Fruit fly (Drosophila melanogaster): Measurements from ENCODE around the gene CG34434.
A peak's percentile ranks its signal among the peaks of the same experiment; 100 is the strongest.

Gene CG34434

dm6 chrX:5606324-5606723, 9.8 kb downstream of the CG34434 start:
- no peak for TF ChIP-seq Mnt (GFP tag; optimal IDR thresholded peaks at IDR 0.05)
- no peak for TF ChIP-seq CG1620 (GFP tag; optimal IDR thresholded peaks at IDR 0.05)
- no peak for TF ChIP-seq ovo (GFP tag; optimal IDR thresholded peaks at IDR 0.05)
- TF ChIP-seq CG7045 (GFP tag; optimal IDR thresholded peaks at IDR 0.05) = no peak
- TF ChIP-seq CG5204 (GFP tag; optimal IDR thresholded peaks at IDR 0.05) = no peak
- TF ChIP-seq CG12768 (GFP tag; optimal IDR thresholded peaks at IDR 0.05) = no peak
- no peak for TF ChIP-seq CG14711 (tag; optimal IDR thresholded peaks at IDR 0.05)
- no peak for TF ChIP-seq Crg-1 (GFP tag; optimal IDR thresholded peaks at IDR 0.05)
- TF ChIP-seq kay (GFP tag; ENCODE audit: borderline replicate concordance) = no peak
- no peak for TF ChIP-seq Clk (GFP tag; optimal IDR thresholded peaks at IDR 0.05)
- no peak for TF ChIP-seq pad (GFP tag; optimal IDR thresholded peaks at IDR 0.05)
- no peak for TF ChIP-seq Hr96 (GFP tag; optimal IDR thresholded peaks at IDR 0.05)
- TF ChIP-seq CG11617 (GFP tag; optimal IDR thresholded peaks at IDR 0.05) = no peak
- TF ChIP-seq CG7101 (tag; optimal IDR thresholded peaks at IDR 0.05) = no peak
- TF ChIP-seq tj (GFP tag; optimal IDR thresholded peaks at IDR 0.05) = no peak
- TF ChIP-seq cnc (optimal IDR thresholded peaks at IDR 0.05) = no peak
- TF ChIP-seq CG33017 (tag; optimal IDR thresholded peaks at IDR 0.05) = no peak

dm6 chrX:5604181-5604580, 12.0 kb downstream of the CG34434 start:
- TF ChIP-seq bab1 (GFP tag; optimal IDR thresholded peaks at IDR 0.05) (no peak), CG5204 (GFP tag; optimal IDR thresholded peaks at IDR 0.05) (no peak), tj (GFP tag; optimal IDR thresholded peaks at IDR 0.05) (no peak), CG12768 (GFP tag; optimal IDR thresholded peaks at IDR 0.05) (no peak), kay (GFP tag; ENCODE audit: borderline replicate concordance) (no peak)

dm6 chrX:5603009-5603408, 13.2 kb downstream of the CG34434 start:
- TF ChIP-seq Crg-1 (GFP tag; optimal IDR thresholded peaks at IDR 0.05) (no peak), CG5204 (GFP tag; optimal IDR thresholded peaks at IDR 0.05) (no peak), ovo (GFP tag; optimal IDR thresholded peaks at IDR 0.05) (no peak), Hr96 (GFP tag; optimal IDR thresholded peaks at IDR 0.05) (no peak), cic (GFP tag; optimal IDR thresholded peaks at IDR 0.05) (no peak), CG12768 (GFP tag; optimal IDR thresholded peaks at IDR 0.05) (no peak), CG11617 (GFP tag; optimal IDR thresholded peaks at IDR 0.05) (no peak), CG1620 (GFP tag; optimal IDR thresholded peaks at IDR 0.05) (no peak), cnc (optimal IDR thresholded peaks at IDR 0.05) (no peak), tj (GFP tag; optimal IDR thresholded peaks at IDR 0.05) (no peak), bab1 (GFP tag; optimal IDR thresholded peaks at IDR 0.05) (no peak), CG7101 (tag; optimal IDR thresholded peaks at IDR 0.05) (no peak), pad (GFP tag; optimal IDR thresholded peaks at IDR 0.05) (no peak), Mnt (GFP tag; optimal IDR thresholded peaks at IDR 0.05) (no peak), CG14711 (tag; optimal IDR thresholded peaks at IDR 0.05) (no peak), CG7045 (GFP tag; optimal IDR thresholded peaks at IDR 0.05) (no peak), toe (GFP tag; optimal IDR thresholded peaks at IDR 0.05) (no peak)

dm6 chrX:5602308-5602707, 13.9 kb downstream of the CG34434 start:
- TF ChIP-seq ovo (GFP tag; optimal IDR thresholded peaks at IDR 0.05) (no peak), CG14711 (tag; optimal IDR thresholded peaks at IDR 0.05) (no peak), kay (GFP tag; ENCODE audit: borderline replicate concordance) (no peak), CG1620 (GFP tag; optimal IDR thresholded peaks at IDR 0.05) (no peak), cnc (optimal IDR thresholded peaks at IDR 0.05) (no peak), CG7101 (tag; optimal IDR thresholded peaks at IDR 0.05) (no peak), tj (GFP tag; optimal IDR thresholded peaks at IDR 0.05) (no peak), CG12768 (GFP tag; optimal IDR thresholded peaks at IDR 0.05) (no peak), Hr96 (GFP tag; optimal IDR thresholded peaks at IDR 0.05) (no peak), Crg-1 (GFP tag; optimal IDR thresholded peaks at IDR 0.05) (no peak)

dm6 chrX:5596554-5596953, 19.6 kb downstream of the CG34434 start:
- no peak for TF ChIP-seq Hr96 (GFP tag; optimal IDR thresholded peaks at IDR 0.05)
- TF ChIP-seq ovo (GFP tag; optimal IDR thresholded peaks at IDR 0.05) = no peak
- TF ChIP-seq CG5204 (GFP tag; optimal IDR thresholded peaks at IDR 0.05) = no peak
- no peak for TF ChIP-seq pad (GFP tag; optimal IDR thresholded peaks at IDR 0.05)
- TF ChIP-seq CG11617 (GFP tag; optimal IDR thresholded peaks at IDR 0.05) = no peak
- TF ChIP-seq Clk (GFP tag; optimal IDR thresholded peaks at IDR 0.05) = no peak
- TF ChIP-seq bab1 (GFP tag; optimal IDR thresholded peaks at IDR 0.05) = no peak
- TF ChIP-seq cic (GFP tag; optimal IDR thresholded peaks at IDR 0.05) = no peak
- no peak for TF ChIP-seq CG7045 (GFP tag; optimal IDR thresholded peaks at IDR 0.05)
- no peak for TF ChIP-seq CG1620 (GFP tag; optimal IDR thresholded peaks at IDR 0.05)
- no peak for TF ChIP-seq cnc (optimal IDR thresholded peaks at IDR 0.05)
- no peak for TF ChIP-seq CG7101 (tag; optimal IDR thresholded peaks at IDR 0.05)
- no peak for TF ChIP-seq Crg-1 (GFP tag; optimal IDR thresholded peaks at IDR 0.05)
- TF ChIP-seq CG12768 (GFP tag; optimal IDR thresholded peaks at IDR 0.05) = no peak
- no peak for TF ChIP-seq Mnt (GFP tag; optimal IDR thresholded peaks at IDR 0.05)
- TF ChIP-seq CG14711 (tag; optimal IDR thresholded peaks at IDR 0.05) = no peak

dm6 chrX:5593868-5594267, 22.3 kb downstream of the CG34434 start, which contains the start of gene Vsx1:
Vsx1 (plus strand) TSS chrX:5594255.
- TF ChIP-seq pad (GFP tag; optimal IDR thresholded peaks at IDR 0.05) (peak; percentile 96), cnc (optimal IDR thresholded peaks at IDR 0.05) (no peak)

dm6 chrX:5589990-5590389, 26.2 kb downstream of the CG34434 start:
- TF ChIP-seq CG5204 (GFP tag; optimal IDR thresholded peaks at IDR 0.05) (no peak), CG7045 (GFP tag; optimal IDR thresholded peaks at IDR 0.05) (no peak), kay (GFP tag; ENCODE audit: borderline replicate concordance) (no peak), CG11617 (GFP tag; optimal IDR thresholded peaks at IDR 0.05) (no peak), toe (GFP tag; optimal IDR thresholded peaks at IDR 0.05) (no peak), Mnt (GFP tag; optimal IDR thresholded peaks at IDR 0.05) (no peak), CG14711 (tag; optimal IDR thresholded peaks at IDR 0.05) (no peak), CG1620 (GFP tag; optimal IDR thresholded peaks at IDR 0.05) (no peak)

Measured in whole organism, adult.